Fruit fly (Drosophila melanogaster) whole organism, embryonic: ENCODE measurements around the gene Map205.
A peak's percentile ranks its signal among the peaks of the same experiment; 100 is the strongest.

Experiments
- CG11398 ChIP-seq: fragments of 200-800 bp; sonication (Bioruptor generic); optimal IDR thresholded peaks from 2 replicates; lab custom pipeline; 2016; ENCODE audit warnings: missing biosample characterization, missing genetic modification characterization
- CG11504 ChIP-seq: fragments of 200-800 bp; sonication (Bioruptor generic); optimal IDR thresholded peaks from 3 replicates; lab custom pipeline; 2019; ENCODE audit warnings: missing biosample characterization, mild to moderate bottlenecking, missing genetic modification characterization, moderate library complexity
- CG12659 ChIP-seq: fragments of 200-800 bp; sonication (Bioruptor generic); optimal IDR thresholded peaks from 3 replicates; lab custom pipeline; 2017; ENCODE audit warnings: mild to moderate bottlenecking, missing biosample characterization, missing genetic modification reagents, missing genetic modification characterization
- CG14014 ChIP-seq: fragments of 200-800 bp; sonication (Bioruptor generic); IDR thresholded peaks from 2 replicates; pipeline ENCODE4 v1.3.6; 2022; ENCODE audit warnings: missing biosample characterization, missing genetic modification characterization
- CG14441 ChIP-seq: fragments of 200-800 bp; sonication (Bioruptor generic); IDR thresholded peaks from 2 replicates; pipeline ENCODE4 v1.3.6; 2022; ENCODE audit warnings: missing biosample characterization, missing genetic modification characterization
- CG15269 ChIP-seq: fragments of 200-800 bp; sonication (Bioruptor generic); optimal IDR thresholded peaks from 2 replicates; lab custom pipeline; 2018; ENCODE audit warnings: missing biosample characterization, mild to moderate bottlenecking, missing genetic modification characterization, moderate library complexity
- CG17361 ChIP-seq: fragments of 200-800 bp; sonication (Bioruptor generic); IDR thresholded peaks from 3 replicates; pipeline ENCODE4 v1.3.6; 2022; ENCODE audit warnings: missing biosample characterization, missing genetic modification characterization
- CG2120 ChIP-seq: fragments of 200-800 bp; sonication (Bioruptor generic); optimal IDR thresholded peaks from 3 replicates; lab custom pipeline; 2016; ENCODE audit warnings: missing biosample characterization, missing genetic modification characterization
- CG2199 ChIP-seq: fragments of 200-800 bp; sonication (Bioruptor generic); IDR thresholded peaks from 3 replicates; pipeline ENCODE4 v1.3.6; 2022; ENCODE audit warnings: missing biosample characterization, missing genetic modification characterization
- CG2678 ChIP-seq: fragments of 200-800 bp; sonication (Bioruptor generic); optimal IDR thresholded peaks from 3 replicates; lab custom pipeline; 2019; ENCODE audit warnings: missing biosample characterization, mild to moderate bottlenecking, missing genetic modification characterization, moderate library complexity
- CG3407 ChIP-seq: fragments of 200-800 bp; sonication (Bioruptor generic); optimal IDR thresholded peaks from 2 replicates; lab custom pipeline; 2018; ENCODE audit warnings: missing biosample characterization, mild to moderate bottlenecking, missing genetic modification characterization
- CG6813 ChIP-seq: fragments of 200-800 bp; sonication (Bioruptor generic); optimal IDR thresholded peaks from 2 replicates; lab custom pipeline; 2017; ENCODE audit warnings: missing biosample characterization, missing genetic modification characterization, mild to moderate bottlenecking, moderate library complexity, missing genetic modification reagents
- CG7271 ChIP-seq: fragments of 200-800 bp; sonication (Bioruptor generic); optimal IDR thresholded peaks from 2 replicates; lab custom pipeline; 2018; ENCODE audit warnings: missing biosample characterization, mild to moderate bottlenecking, missing genetic modification characterization, moderate library complexity
- CG7839 ChIP-seq: fragments of 200-800 bp; sonication (Bioruptor generic); optimal IDR thresholded peaks from 3 replicates; lab custom pipeline; 2018; ENCODE audit warnings: missing biosample characterization, mild to moderate bottlenecking, missing genetic modification characterization, moderate library complexity
- CG9817 ChIP-seq: fragments of 200-800 bp; sonication (Bioruptor generic); optimal IDR thresholded peaks from 2 replicates; lab custom pipeline; 2018; ENCODE audit warnings: missing biosample characterization, mild to moderate bottlenecking, missing genetic modification characterization, moderate library complexity
- Doc3 ChIP-seq: fragments of 200-800 bp; sonication (Bioruptor generic); IDR thresholded peaks from 3 replicates; pipeline ENCODE4 v1.3.6; 2022; ENCODE audit warnings: missing biosample characterization, missing genetic modification characterization; ENCODE audit not compliant: partially characterized antibody
- Ets97D ChIP-seq: fragments of 200-800 bp; sonication (Bioruptor generic); optimal IDR thresholded peaks from 3 replicates; lab custom pipeline; 2016; ENCODE audit warnings: missing biosample characterization, missing genetic modification characterization
- Gug ChIP-seq: fragments of 200-800 bp; sonication (Bioruptor generic); IDR thresholded peaks from 4 replicates; pipeline ENCODE4 v1.3.6; 2022; ENCODE audit warnings: missing biosample characterization, missing genetic modification characterization
- HLH3B ChIP-seq: fragments of 200-800 bp; sonication (Bioruptor generic); IDR thresholded peaks from 2 replicates; pipeline ENCODE4 v1.3.6; 2022; ENCODE audit warnings: missing biosample characterization, missing genetic modification characterization
- Hr51 ChIP-seq, 2 experiments: fragments of 200-800 bp; sonication (Bioruptor generic); optimal IDR thresholded peaks; 2 replicates in 1 of 2; 3 replicates in 1 of 2; lab custom pipeline; 2016 to 2018; ENCODE audit warnings: missing biosample characterization in 2 of 2, missing genetic modification characterization in 2 of 2, mild to moderate bottlenecking in 1 of 2, moderate library complexity in 1 of 2
- NC2α ChIP-seq: fragments of 200-800 bp; sonication (Bioruptor generic); optimal IDR thresholded peaks from 2 replicates; lab custom pipeline; 2016; ENCODE audit warnings: missing biosample characterization, missing genetic modification characterization
- NC2β ChIP-seq: fragments of 200-800 bp; sonication (Bioruptor generic); optimal IDR thresholded peaks from 2 replicates; lab custom pipeline; 2016; ENCODE audit warnings: missing biosample characterization, missing genetic modification characterization
- Pdp1 ChIP-seq, 2 experiments: fragments of 200-800 bp; sonication (Bioruptor generic); optimal IDR thresholded peaks; 3 replicates each; lab custom pipeline; 2016; ENCODE audit warnings: missing biosample characterization in 2 of 2, missing genetic modification characterization in 2 of 2, mild to moderate bottlenecking in 1 of 2, moderate library complexity in 1 of 2
- Scr ChIP-seq: fragments of 200-800 bp; sonication (Bioruptor generic); IDR thresholded peaks from 2 replicates; pipeline ENCODE4 v1.3.6; 2022; ENCODE audit warnings: missing biosample characterization, missing genetic modification characterization; ENCODE audit not compliant: partially characterized antibody
- Sox100B ChIP-seq: fragments of 200-800 bp; sonication (Bioruptor generic); optimal IDR thresholded peaks from 3 replicates; lab custom pipeline; 2018; ENCODE audit warnings: missing biosample characterization, mild to moderate bottlenecking, missing genetic modification characterization
- Sox102F ChIP-seq: fragments of 200-800 bp; sonication (Bioruptor generic); optimal IDR thresholded peaks from 2 replicates; lab custom pipeline; 2018; ENCODE audit warnings: missing biosample characterization, mild to moderate bottlenecking, missing genetic modification characterization, moderate library complexity
- Ssrp ChIP-seq: fragments of 200-800 bp; sonication (Bioruptor generic); optimal IDR thresholded peaks from 2 replicates; lab custom pipeline; 2018; ENCODE audit warnings: missing biosample characterization, mild to moderate bottlenecking, missing genetic modification characterization, moderate library complexity
- Xbp1 ChIP-seq: fragments of 200-800 bp; sonication (Bioruptor generic); optimal IDR thresholded peaks from 3 replicates; lab custom pipeline; 2016; ENCODE audit warnings: missing biosample characterization, mild to moderate bottlenecking, missing genetic modification characterization
- Xrp1 ChIP-seq: fragments of 200-800 bp; sonication (Bioruptor generic); IDR thresholded peaks from 2 replicates; pipeline ENCODE4 v1.3.6; 2022; ENCODE audit warnings: missing biosample characterization, missing genetic modification characterization
- ac ChIP-seq: fragments of 200-800 bp; sonication (Bioruptor generic); optimal IDR thresholded peaks from 3 replicates; lab custom pipeline; 2017; ENCODE audit warnings: missing biosample characterization, mild to moderate bottlenecking, missing genetic modification characterization
- ara ChIP-seq: fragments of 200-800 bp; sonication (Bioruptor generic); IDR thresholded peaks from 2 replicates; pipeline ENCODE4 v1.3.6; 2022; ENCODE audit warnings: missing biosample characterization, missing genetic modification characterization
- bsh ChIP-seq, 2 experiments: fragments of 200-800 bp; sonication (Bioruptor generic); optimal IDR thresholded peaks; 2 replicates each; lab custom pipeline; 2017 to 2018; ENCODE audit warnings: mild to moderate bottlenecking in 2 of 2, missing biosample characterization in 2 of 2, missing genetic modification characterization in 2 of 2, moderate library complexity in 1 of 2
- disco-r ChIP-seq: fragments of 200-800 bp; sonication (Bioruptor generic); optimal IDR thresholded peaks from 2 replicates; lab custom pipeline; 2016; ENCODE audit warnings: missing biosample characterization, missing genetic modification characterization
- dpn ChIP-seq, 2 experiments: fragments of 200-800 bp; sonication (Bioruptor generic); optimal IDR thresholded peaks; 3 replicates each; lab custom pipeline; 2016; ENCODE audit warnings: missing biosample characterization in 2 of 2, missing genetic modification characterization in 2 of 2
- dysf ChIP-seq: fragments of 200-800 bp; sonication (Bioruptor generic); IDR thresholded peaks from 3 replicates; pipeline ENCODE4 v1.3.6; 2022; ENCODE audit warnings: missing biosample characterization, missing genetic modification characterization
- esg ChIP-seq: fragments of 200-800 bp; sonication (Bioruptor generic); conservative IDR thresholded peaks from 2 replicates; pipeline ENCODE4 v1.3.6; 2022; ENCODE audit warnings: missing biosample characterization, missing genetic modification characterization
- eve ChIP-seq, 2 experiments: fragments of >200 bp; optimal IDR thresholded peaks; 2 replicates each; lab custom pipeline; 2017; ENCODE audit warnings: missing biosample characterization in 2 of 2, missing genetic modification characterization in 2 of 2
- fd96Cb ChIP-seq: fragments of 200-800 bp; sonication (Bioruptor generic); optimal IDR thresholded peaks from 2 replicates; lab custom pipeline; 2018; ENCODE audit warnings: missing biosample characterization, mild to moderate bottlenecking, missing genetic modification characterization, moderate library complexity
- fru ChIP-seq: fragments of >200 bp; optimal IDR thresholded peaks from 2 replicates; lab custom pipeline; 2017
- gem ChIP-seq: fragments of 200-800 bp; sonication (Bioruptor generic); optimal IDR thresholded peaks from 2 replicates; lab custom pipeline; 2019; ENCODE audit warnings: missing biosample characterization, mild to moderate bottlenecking, missing genetic modification characterization, moderate library complexity
- gsb-n ChIP-seq: fragments of 200-800 bp; sonication (Bioruptor generic); optimal IDR thresholded peaks from 3 replicates; lab custom pipeline; 2018; ENCODE audit warnings: missing biosample characterization, mild to moderate bottlenecking, missing genetic modification characterization
- ind ChIP-seq: fragments of 200-800 bp; sonication (Bioruptor generic); optimal IDR thresholded peaks from 3 replicates; lab custom pipeline; 2016; ENCODE audit warnings: missing biosample characterization, missing genetic modification characterization
- ken ChIP-seq: fragments of 200-800 bp; sonication (Bioruptor generic); IDR thresholded peaks from 3 replicates; pipeline ENCODE4 v1.3.6; 2022; ENCODE audit warnings: missing biosample characterization, missing genetic modification characterization
- mld ChIP-seq: fragments of 200-800 bp; sonication (Bioruptor generic); IDR thresholded peaks from 3 replicates; pipeline ENCODE4 v1.3.6; 2022; ENCODE audit warnings: missing biosample characterization, missing genetic modification characterization; ENCODE audit not compliant: partially characterized antibody
- pum ChIP-seq: fragments of 200-800 bp; sonication (Bioruptor generic); optimal IDR thresholded peaks from 2 replicates; lab custom pipeline; 2016; ENCODE audit warnings: missing biosample characterization, missing genetic modification characterization
- sisA ChIP-seq: fragments of 200-800 bp; sonication (Bioruptor generic); IDR thresholded peaks from 2 replicates; pipeline ENCODE4 v1.3.6; 2022; ENCODE audit warnings: missing biosample characterization, missing genetic modification characterization
- slp2 ChIP-seq: fragments of 200-800 bp; sonication (Bioruptor generic); optimal IDR thresholded peaks from 2 replicates; lab custom pipeline; 2016; ENCODE audit warnings: missing biosample characterization, missing genetic modification characterization
- so ChIP-seq: fragments of 200-800 bp; sonication (Bioruptor generic); IDR thresholded peaks from 3 replicates; pipeline ENCODE4 v1.3.6; 2022; ENCODE audit warnings: missing biosample characterization, missing genetic modification characterization
- tgo ChIP-seq: fragments of 200-800 bp; sonication (Bioruptor generic); IDR thresholded peaks from 3 replicates; pipeline ENCODE4 v1.3.6; 2022; ENCODE audit warnings: missing biosample characterization, missing genetic modification characterization

The Map205 gene

dm6 chr3R:32032885-32033284 lies 35.4 kb downstream of the Map205 start (continued):
- TF ChIP-seq esg (GFP tag; lab: Robert Waterston, UW), result 0 out of 2 replicates have a peak, but pooled peaks have one; percentile 7
- TF ChIP-seq CG14014 (GFP tag; lab: Robert Waterston, UW), result 0 out of 2 replicates have a peak, but pooled peaks have one; percentile 17
- TF ChIP-seq CG7271 (tag; lab: Kevin White, UChicago), result no peak
- TF ChIP-seq fru (lab: Kevin White, UChicago), result no peak
- TF ChIP-seq CG7839 (tag; lab: Kevin White, UChicago), result peak; percentile 27
- TF ChIP-seq Ssrp (tag; lab: Kevin White, UChicago), result peak; percentile 19
- TF ChIP-seq CG14441 (GFP tag; lab: Robert Waterston, UW), result peak; percentile 39; the same call in 1 of the 2 replicates
- TF ChIP-seq CG3407 (GFP tag; lab: Kevin White, UChicago), result peak; percentile 3
- 0 out of 3 replicates have a peak, but pooled peaks have one; percentile 26 for TF ChIP-seq CG17361 (GFP tag; lab: Robert Waterston, UW)
- TF ChIP-seq Sox102F (GFP tag; lab: Kevin White, UChicago), result peak; percentile 33
- TF ChIP-seq Xrp1 (GFP tag; lab: Robert Waterston, UW), result peak; percentile 58
- TF ChIP-seq Doc3 (GFP tag; lab: Robert Waterston, UW), result no peak
- TF ChIP-seq pum, result no peak
- no peak for TF ChIP-seq fd96Cb (tag; lab: Kevin White, UChicago)
- TF ChIP-seq Scr, result no peak
- TF ChIP-seq disco-r, result no peak
- TF ChIP-seq gsb-n (tag; lab: Kevin White, UChicago), result peak; percentile 14
- TF ChIP-seq eve (GFP tag; optimal IDR thresholded peaks at IDR 0.05; lab: Kevin White, UChicago), result peak in 1 of 2 experiments; percentile 52
- no peak for TF ChIP-seq CG9817
- 0 out of 3 replicates have a peak, but pooled peaks have one; percentile 39 for TF ChIP-seq CG2199 (GFP tag; lab: Robert Waterston, UW)
- TF ChIP-seq CG2678 (tag; lab: Kevin White, UChicago), result peak; percentile 4
- peak in 1 of 2 experiments; percentile 24 for TF ChIP-seq bsh (GFP tag; optimal IDR thresholded peaks at IDR 0.05; lab: Kevin White, UChicago)
- TF ChIP-seq CG11398, result no peak
- no peak for TF ChIP-seq so (GFP tag; lab: Robert Waterston, UW)
- peak; percentile 4 for TF ChIP-seq CG2120 (GFP tag; lab: Kevin White, UChicago)
- TF ChIP-seq Sox100B (GFP tag; lab: Kevin White, UChicago), result peak; percentile 12
- TF ChIP-seq HLH3B, result 0 out of 2 replicates have a peak, but pooled peaks have one; percentile 29
- TF ChIP-seq slp2, result no peak
- TF ChIP-seq Gug (GFP tag; lab: Robert Waterston, UW), result peak; percentile 32; the same call in 2 of the 4 replicates
- TF ChIP-seq CG15269 (tag; lab: Kevin White, UChicago), result peak; percentile 3
- TF ChIP-seq sisA (GFP tag; lab: Robert Waterston, UW), result peak; percentile 49; the same call in 1 of the 2 replicates
- TF ChIP-seq dysf (GFP tag; lab: Robert Waterston, UW), result 0 out of 3 replicates have a peak, but pooled peaks have one; percentile 17
- 0 out of 3 replicates have a peak, but pooled peaks have one; percentile 40 for TF ChIP-seq tgo (GFP tag; lab: Robert Waterston, UW)
- TF ChIP-seq Hr51 (GFP tag; optimal IDR thresholded peaks at IDR 0.05; lab: Kevin White, UChicago), result peak in 1 of 2 experiments; percentile 10
- peak in 1 of 2 experiments; percentile 15 for TF ChIP-seq dpn (GFP tag; optimal IDR thresholded peaks at IDR 0.05; lab: Kevin White, UChicago)
- TF ChIP-seq Xbp1 (GFP tag; lab: Kevin White, UChicago), result peak; percentile 27
- 0 out of 3 replicates have a peak, but pooled peaks have one; percentile 26 for TF ChIP-seq ken (GFP tag; lab: Robert Waterston, UW)
- no peak for TF ChIP-seq ac (GFP tag; lab: Kevin White, UChicago)
- TF ChIP-seq NC2β (GFP tag; lab: Kevin White, UChicago), result no peak
- peak; percentile 51 for TF ChIP-seq CG11504
- TF ChIP-seq Ets97D (GFP tag; lab: Kevin White, UChicago), result no peak
- TF ChIP-seq gem (tag; lab: Kevin White, UChicago), result peak; percentile 50
- peak; percentile 43; the same call in 1 of the 2 replicates for TF ChIP-seq ara
- TF ChIP-seq NC2α, result no peak
- no peak for TF ChIP-seq mld (GFP tag; lab: Robert Waterston, UW)
- TF ChIP-seq Pdp1 (GFP tag; optimal IDR thresholded peaks at IDR 0.05; lab: Kevin White, UChicago), result peak in 1 of 2 experiments; percentile 25
- no peak for TF ChIP-seq CG6813
- no peak for TF ChIP-seq CG12659 (GFP tag; lab: Kevin White, UChicago)
- peak; percentile 24 for TF ChIP-seq ind (GFP tag; lab: Kevin White, UChicago)
